Worm (Caenorhabditis elegans): ENCODE measurements around the gene sro-1.

The sro-1 gene

DNA sequence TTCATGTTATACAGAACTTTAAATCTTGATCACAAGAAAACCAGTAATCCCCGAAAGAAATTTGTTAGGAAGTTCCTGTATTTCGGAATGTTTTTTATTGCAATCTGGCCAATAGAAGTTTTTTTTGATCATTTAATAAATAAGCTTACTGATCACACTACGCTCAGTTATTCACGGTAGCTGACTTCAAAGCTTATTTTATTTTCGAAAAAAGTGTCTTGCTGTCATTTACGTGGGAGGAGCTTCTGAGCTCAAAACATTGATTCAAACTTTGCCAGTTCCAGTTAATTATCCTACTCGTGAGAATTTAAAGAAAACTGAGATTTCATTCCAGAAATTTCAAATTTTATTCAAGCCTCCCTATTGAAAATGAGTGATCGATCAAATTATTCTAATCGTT, 33.1 kb downstream of the sro-1 start, which contains the start of gene srd-54:
Gene srd-54 (plus strand): TSS at position 301 of the 400 bp plus-strand sequence.
- no peak for TF ChIP-seq unc-62 (GFP tag; optimal IDR thresholded peaks at IDR 0.05)

DNA sequence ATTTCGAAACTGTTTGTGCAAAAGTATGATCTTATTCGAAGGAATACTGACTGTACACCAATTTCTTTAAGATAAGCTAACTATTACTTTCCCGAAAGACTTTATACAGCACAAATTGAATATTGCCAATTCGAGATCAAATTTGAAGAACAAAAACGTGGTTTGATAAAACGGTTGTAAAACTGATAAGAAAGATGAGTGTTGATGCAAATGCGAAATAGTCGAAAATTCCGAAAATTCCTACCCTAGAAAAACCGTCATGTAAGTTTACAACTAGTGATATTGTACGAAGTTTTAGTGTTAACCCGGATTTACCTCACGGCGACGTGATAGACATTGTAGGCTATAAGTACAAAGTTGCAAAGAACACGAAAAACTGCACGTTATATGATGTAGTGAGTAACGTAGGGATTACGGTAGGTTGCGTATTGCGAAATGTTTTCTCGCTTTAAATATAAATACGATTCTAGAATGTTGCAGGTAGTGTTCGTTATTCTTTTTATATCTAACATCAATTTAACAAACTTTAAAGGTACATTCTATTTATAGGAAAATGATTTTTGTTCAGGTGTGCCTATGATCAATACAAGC, 44.5 kb downstream of the sro-1 start:
- TF ChIP-seq unc-62 (GFP tag; optimal IDR thresholded peaks at IDR 0.05) = no peak

DNA sequence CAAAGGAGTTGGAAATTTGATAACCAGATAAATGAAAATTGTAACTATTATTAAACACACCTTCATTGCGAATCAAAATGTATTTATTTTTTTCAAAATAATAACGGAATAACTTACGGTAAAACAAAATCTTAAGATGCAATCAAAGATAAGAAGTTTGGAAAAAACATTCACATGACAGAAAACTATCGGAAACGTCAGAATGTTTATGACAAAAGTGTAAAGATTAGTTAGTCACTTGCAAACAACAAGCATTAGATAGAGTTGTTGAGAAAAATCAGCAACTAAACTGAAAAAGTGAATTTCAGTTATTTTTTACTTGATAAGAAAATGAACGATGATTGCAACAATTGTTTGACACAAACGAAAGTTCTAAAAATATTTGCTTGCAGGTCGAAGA, 45.3 kb downstream of the sro-1 start:
- no peak for TF ChIP-seq unc-62 (GFP tag; optimal IDR thresholded peaks at IDR 0.05)

DNA sequence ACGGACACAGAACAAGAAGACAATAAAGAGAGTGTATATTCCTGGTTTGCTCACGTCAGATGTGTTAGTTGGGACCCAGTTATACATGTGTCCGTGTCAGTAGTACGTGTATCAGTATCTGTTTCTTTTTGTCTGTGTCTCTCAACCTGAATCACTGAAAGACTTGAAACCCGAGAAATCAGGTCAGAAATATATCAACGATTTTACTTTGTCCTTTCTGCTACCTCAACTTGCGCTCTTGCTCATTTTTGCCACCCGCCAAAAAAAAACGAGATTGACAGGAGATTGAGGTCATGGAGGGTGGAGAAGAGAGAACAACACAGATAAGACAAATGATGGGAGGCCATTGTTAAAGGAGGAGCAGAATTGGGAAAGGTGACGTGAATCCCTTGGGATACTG, 45.9 kb downstream of the sro-1 start:
- TF ChIP-seq unc-62 (GFP tag; optimal IDR thresholded peaks at IDR 0.05) = no peak

DNA sequence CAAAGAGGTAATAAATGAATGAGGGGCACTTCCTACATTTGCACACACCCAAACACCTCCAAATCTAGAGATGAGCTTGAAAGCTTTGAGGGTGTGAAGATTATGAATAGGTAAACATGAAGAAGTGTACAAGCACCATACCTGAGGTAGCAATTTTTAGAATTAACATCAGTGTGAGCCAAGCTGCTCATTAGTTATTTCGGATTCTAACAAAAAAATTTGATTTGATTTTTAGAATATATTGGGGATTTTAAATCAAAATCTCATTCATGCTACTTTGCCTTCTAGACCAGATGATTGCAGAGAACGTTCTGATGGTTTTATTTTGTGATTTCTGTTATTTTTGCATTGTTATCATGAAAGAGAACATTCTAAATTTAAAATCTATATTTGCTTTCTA, 51.7 kb downstream of the sro-1 start:
- TF ChIP-seq unc-62 (GFP tag; optimal IDR thresholded peaks at IDR 0.05) = no peak

DNA sequence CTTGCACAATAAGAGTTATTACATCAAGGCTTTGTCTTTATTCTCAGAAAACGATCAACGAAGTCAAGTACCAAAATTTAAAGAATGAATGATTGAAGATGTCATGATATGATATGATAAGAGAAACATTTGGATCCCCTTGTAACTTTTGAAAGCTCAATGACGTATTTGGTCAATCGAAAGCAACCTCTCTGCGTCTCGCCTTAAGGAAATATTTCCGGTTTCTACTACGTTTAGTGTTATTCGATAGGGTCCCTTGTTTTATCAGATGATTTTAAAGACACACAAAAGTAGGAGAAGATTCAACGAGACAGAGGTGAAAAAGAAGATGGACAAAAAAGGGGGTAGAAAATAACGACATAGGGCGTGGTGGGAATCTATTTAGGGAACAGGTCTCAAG, 52.1 kb downstream of the sro-1 start:
- no peak for TF ChIP-seq unc-62 (GFP tag; optimal IDR thresholded peaks at IDR 0.05)

DNA sequence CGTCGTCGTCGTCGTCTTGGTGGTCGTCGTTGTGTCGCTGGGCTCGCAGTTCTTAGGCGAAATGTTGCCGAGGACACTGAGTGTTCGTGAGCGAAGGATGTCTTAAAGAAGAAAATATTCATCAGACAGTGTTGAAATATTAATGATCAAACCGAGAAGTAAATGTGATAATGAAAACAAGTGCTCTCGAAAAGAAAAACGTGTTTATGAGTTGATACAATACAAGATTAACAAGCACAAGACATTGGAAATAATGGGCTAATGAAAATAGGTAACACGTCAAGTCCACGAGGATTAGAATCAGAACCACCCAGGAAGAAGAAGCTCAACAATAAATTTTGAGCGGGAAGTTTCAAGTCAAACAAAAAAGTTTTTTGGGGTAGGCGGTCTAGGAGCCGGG, 53.5 kb downstream of the sro-1 start, which contains the start of gene K02A2.5:
Gene K02A2.5 (minus strand): TSS at position 101 of the 400 bp plus-strand sequence.
- TF ChIP-seq unc-62 (GFP tag; optimal IDR thresholded peaks at IDR 0.05) = no peak

Measured in whole organism, dauer.